Worm (Caenorhabditis elegans) whole organism, midembryonic: ENCODE results near the gene F15H10.5.

Experiments used
- T22C8.4 ChIP-seq: fragments of 200-800 bp; sonication (Bioruptor generic); IDR thresholded peaks from 2 replicates; pipeline ENCODE4 v1.3.6; 2022; ENCODE audit warnings: missing genetic modification characterization, missing compliant biosample characterization
- flt-1 ChIP-seq: fragments of 200-800 bp; sonication (Bioruptor generic); IDR thresholded peaks from 2 replicates; pipeline ENCODE4 v1.3.6; 2022; ENCODE audit warnings: missing genetic modification characterization, missing compliant biosample characterization
- med-1 ChIP-seq: sonication (generic microtip); optimal IDR thresholded peaks from 2 replicates; lab custom pipeline; 2017; ENCODE audit warnings: missing genetic modification characterization, mild to moderate bottlenecking, missing compliant biosample characterization, antibody characterized with exemption, missing genetic modification reagents; ENCODE audit not compliant: insufficient read depth
- ref-1 ChIP-seq: fragments of 200-800 bp; sonication (Bioruptor generic); conservative IDR thresholded peaks from 2 replicates; pipeline ENCODE4 v1.3.6; 2022; ENCODE audit warnings: missing genetic modification reagents, missing genetic modification characterization, missing compliant biosample characterization
- tab-1 ChIP-seq: fragments of 200-800 bp; sonication (Bioruptor generic); IDR thresholded peaks from 2 replicates; pipeline ENCODE4 v1.3.6; 2022; ENCODE audit warnings: missing genetic modification characterization, missing compliant biosample characterization
- ztf-23 ChIP-seq: fragments of 200-800 bp; sonication (Bioruptor generic); IDR thresholded peaks from 2 replicates; pipeline ENCODE4 v1.3.6; 2022; ENCODE audit warnings: missing genetic modification reagents, missing genetic modification characterization, missing compliant biosample characterization

ce11 chrV:10464160-10464559 is 45.3 kb upstream of the F15H10.5 start:
- no peak for TF ChIP-seq tab-1
- TF ChIP-seq ztf-23: no peak
- TF ChIP-seq flt-1 (GFP tag; lab: Robert Waterston, UW): no peak
- no peak for TF ChIP-seq med-1
- TF ChIP-seq ref-1: no peak
- TF ChIP-seq T22C8.4 (GFP tag; lab: Robert Waterston, UW): no peak
